Fruit fly (Drosophila melanogaster) whole organism, pupa: ENCODE results near the gene Surf6.

Experiments used
- CG10348 ChIP-seq: fragments of 200-800 bp; sonication (Bioruptor generic); IDR thresholded peaks from 2 replicates; pipeline ENCODE4 v1.3.6; 2022; ENCODE audit warnings: missing biosample characterization, missing genetic modification characterization
- CG13204 ChIP-seq: fragments of 200-800 bp; sonication (Bioruptor generic); optimal IDR thresholded peaks from 2 replicates; lab custom pipeline; 2018; ENCODE audit warnings: missing biosample characterization, mild to moderate bottlenecking, missing genetic modification characterization, moderate library complexity
- CG4496 ChIP-seq: fragments of 200-800 bp; sonication (Bioruptor generic); IDR thresholded peaks from 3 replicates; pipeline ENCODE4 v1.3.6; 2022; ENCODE audit warnings: missing biosample characterization, missing genetic modification characterization
- CG8159 ChIP-seq: fragments of 200-800 bp; sonication (Bioruptor generic); optimal IDR thresholded peaks from 3 replicates; lab custom pipeline; 2018; ENCODE audit warnings: missing biosample characterization, mild to moderate bottlenecking, missing genetic modification characterization, moderate library complexity
- D1 ChIP-seq: fragments of 200-800 bp; sonication (Bioruptor generic); optimal IDR thresholded peaks from 2 replicates; lab custom pipeline; 2018; ENCODE audit warnings: missing biosample characterization, mild to moderate bottlenecking, missing genetic modification characterization, moderate library complexity
- EcR ChIP-seq: fragments of 200-800 bp; sonication (Bioruptor generic); optimal IDR thresholded peaks from 3 replicates; lab custom pipeline; 2019; ENCODE audit warnings: missing biosample characterization, missing genetic modification characterization, mild to moderate bottlenecking, moderate library complexity, missing genetic modification reagents
- Ets98B ChIP-seq: fragments of 200-800 bp; sonication (Bioruptor generic); IDR thresholded peaks from 2 replicates; pipeline ENCODE4 v1.3.6; 2022; ENCODE audit warnings: missing biosample characterization, missing genetic modification characterization
- Pif1A ChIP-seq: fragments of 200-800 bp; sonication (Bioruptor generic); optimal IDR thresholded peaks from 3 replicates; lab custom pipeline; 2016; ENCODE audit warnings: missing biosample characterization, missing genetic modification characterization
- Pif1B ChIP-seq: fragments of 200-800 bp; sonication (Bioruptor generic); optimal IDR thresholded peaks from 3 replicates; lab custom pipeline; 2016; ENCODE audit warnings: missing biosample characterization, missing genetic modification characterization
- fd96Ca ChIP-seq: fragments of 200-800 bp; sonication (Bioruptor generic); IDR thresholded peaks from 3 replicates; pipeline ENCODE4 v1.3.6; 2022; ENCODE audit warnings: missing biosample characterization, missing genetic modification characterization
- rn ChIP-seq: fragments of 200-800 bp; sonication (Bioruptor generic); IDR thresholded peaks from 2 replicates; pipeline ENCODE4 v1.3.6; 2022; ENCODE audit warnings: missing biosample characterization, missing genetic modification characterization

dm6 chr3R:19948143-19948542 lies 43.5 kb upstream of the Surf6 start, which contains the start of gene CG4783:
- TF ChIP-seq CG8159 (tag; lab: Kevin White, UChicago) (no peak), CG10348 (no peak), fd96Ca (GFP tag; lab: Robert Waterston, UW) (no peak), Pif1A (GFP tag; lab: Kevin White, UChicago) (no peak), CG13204 (GFP tag; lab: Kevin White, UChicago) (no peak), D1 (no peak), rn (GFP tag; lab: Robert Waterston, UW) (no peak), Ets98B (GFP tag; lab: Robert Waterston, UW) (no peak), CG4496 (GFP tag; lab: Robert Waterston, UW) (no peak), EcR (no peak), Pif1B (no peak)
